Worm (Caenorhabditis elegans) whole organism, L4 larva: ENCODE data around the gene gei-15.

Experiments
- F37D6.2 ChIP-seq: sonication (generic microtip); optimal IDR thresholded peaks from 2 replicates; lab custom pipeline; 2016; ENCODE audit warnings: mild to moderate bottlenecking, missing genetic modification characterization, missing compliant biosample characterization
- R02D3.7 ChIP-seq: fragments of 150-350 bp; sonication (generic microtip); optimal IDR thresholded peaks from 3 replicates; lab custom pipeline; 2014; ENCODE audit warnings: missing biosample characterization, missing genetic modification characterization
- T20F7.1 ChIP-seq: fragments of 200-800 bp; sonication (Bioruptor generic); optimal IDR thresholded peaks from 2 replicates; lab custom pipeline; 2018; ENCODE audit warnings: mild to moderate bottlenecking, missing genetic modification characterization, missing compliant biosample characterization
- Y5F2A.4 ChIP-seq: fragments of 200-800 bp; sonication (Bioruptor generic); optimal IDR thresholded peaks from 2 replicates; lab custom pipeline; 2018; ENCODE audit warnings: mild to moderate bottlenecking, missing genetic modification characterization, missing compliant biosample characterization
- ZK337.2 ChIP-seq: fragments of 200-800 bp; sonication (Bioruptor generic); IDR thresholded peaks from 2 replicates; pipeline ENCODE4 v1.3.6; 2022; ENCODE audit warnings: missing genetic modification reagents, missing genetic modification characterization, missing compliant biosample characterization
- aha-1 ChIP-seq: fragments of 150-350 bp; peaks from one replicate; lab custom pipeline; 2014; ENCODE audit warnings: missing biosample characterization, missing genetic modification characterization
- aly-2 ChIP-seq: sonication (generic microtip); optimal IDR thresholded peaks from 2 replicates; lab custom pipeline; 2018; ENCODE audit warnings: missing biosample characterization, missing genetic modification characterization
- ama-1 ChIP-seq: fragments of 150-350 bp; optimal IDR thresholded peaks from 2 replicates; lab custom pipeline; 2014; ENCODE audit warnings: inconsistent platforms, mixed read lengths
- ceh-20 ChIP-seq: fragments of 200-800 bp; sonication (Bioruptor generic); IDR thresholded peaks from 2 replicates; pipeline ENCODE4 v1.3.6; 2022; ENCODE audit warnings: missing genetic modification reagents, missing genetic modification characterization, missing compliant biosample characterization
- ces-1 ChIP-seq: fragments of 150-350 bp; sonication (generic microtip); optimal IDR thresholded peaks from 4 replicates; lab custom pipeline; 2014; ENCODE audit warnings: missing biosample characterization, missing genetic modification reagents, missing genetic modification characterization
- cey-2 ChIP-seq: sonication (generic microtip); optimal IDR thresholded peaks from 3 replicates; lab custom pipeline; 2017; ENCODE audit warnings: missing genetic modification characterization, mild to moderate bottlenecking, missing compliant biosample characterization, antibody characterized with exemption, borderline replicate concordance; ENCODE audit not compliant: insufficient read depth
- ctbp-1 ChIP-seq: fragments of 200-800 bp; sonication (Bioruptor generic); IDR thresholded peaks from 2 replicates; pipeline ENCODE4 v1.3.6; 2022; ENCODE audit warnings: missing genetic modification reagents, missing genetic modification characterization, missing compliant biosample characterization
- dmd-6 ChIP-seq: fragments of 200-800 bp; sonication (Bioruptor generic); IDR thresholded peaks from 2 replicates; pipeline ENCODE4 v1.3.6; 2022; ENCODE audit warnings: missing genetic modification reagents, missing genetic modification characterization, missing compliant biosample characterization
- fkh-10 ChIP-seq: fragments of 150-350 bp; optimal IDR thresholded peaks from 2 replicates; lab custom pipeline; 2014; ENCODE audit warnings: missing biosample characterization, missing genetic modification reagents, missing genetic modification characterization
- hif-1 ChIP-seq, 2 experiments: sonication (generic microtip); optimal IDR thresholded peaks; 2 replicates each; lab custom pipeline; 2016 to 2017; ENCODE audit warnings: missing compliant biosample characterization in 2 of 2, missing genetic modification characterization in 2 of 2, missing genetic modification reagents in 2 of 2, missing genotype in 2 of 2, mild to moderate bottlenecking in 1 of 2
- hmg-1.1 ChIP-seq: fragments of 200-800 bp; sonication (Bioruptor generic); IDR thresholded peaks from 2 replicates; pipeline ENCODE4 v1.3.6; 2022; ENCODE audit warnings: missing genetic modification reagents, missing genetic modification characterization, missing compliant biosample characterization
- lim-7 ChIP-seq: fragments of 200-800 bp; sonication (Bioruptor generic); IDR thresholded peaks from 2 replicates; pipeline ENCODE4 v1.3.6; 2022; ENCODE audit warnings: missing genetic modification characterization, missing compliant biosample characterization
- lin-39 ChIP-seq: fragments of 150-350 bp; optimal IDR thresholded peaks from 2 replicates; lab custom pipeline; 2014; ENCODE audit warnings: missing biosample characterization, missing genetic modification reagents, missing genetic modification characterization
- lsy-2 ChIP-seq, 2 experiments: fragments of 150-350 bp in 1 of 2; sonication (generic microtip) in 1 of 2; optimal IDR thresholded peaks; 2 replicates each; lab custom pipeline; 2014 to 2017; ENCODE audit warnings: missing biosample characterization in 2 of 2, missing genetic modification characterization in 2 of 2
- madf-5 ChIP-seq, 2 experiments: fragments of 200-800 bp; sonication (Bioruptor generic); IDR thresholded peaks; 2 replicates each; pipeline ENCODE4 v1.3.6; 2022; ENCODE audit warnings: missing compliant biosample characterization in 2 of 2, missing genetic modification characterization in 2 of 2
- madf-9 ChIP-seq: fragments of 200-800 bp; sonication (Bioruptor generic); conservative IDR thresholded peaks from 2 replicates; pipeline ENCODE4 v1.3.6; 2022; ENCODE audit warnings: missing genetic modification reagents, missing genetic modification characterization, missing compliant biosample characterization
- mdt-29 ChIP-seq: fragments of 200-800 bp; sonication (Bioruptor generic); IDR thresholded peaks from 2 replicates; pipeline ENCODE4 v1.3.6; 2022; ENCODE audit warnings: missing genetic modification reagents, missing genetic modification characterization, missing compliant biosample characterization
- mxl-2 ChIP-seq: fragments of 200-800 bp; sonication (Bioruptor generic); conservative IDR thresholded peaks from 2 replicates; pipeline ENCODE4 v1.3.6; 2022; ENCODE audit warnings: missing genetic modification reagents, missing genetic modification characterization, missing compliant biosample characterization
- nhr-102 ChIP-seq: sonication (generic microtip); optimal IDR thresholded peaks from 2 replicates; lab custom pipeline; 2016; ENCODE audit warnings: mild to moderate bottlenecking, missing genetic modification characterization, moderate library complexity, missing compliant biosample characterization
- nhr-237 ChIP-seq: sonication (generic microtip); optimal IDR thresholded peaks from 2 replicates; lab custom pipeline; 2017; ENCODE audit warnings: missing biosample characterization, missing genetic modification characterization
- nhr-25 ChIP-seq: sonication (generic microtip); optimal IDR thresholded peaks from 2 replicates; lab custom pipeline; 2017; ENCODE audit warnings: missing genetic modification characterization, mild to moderate bottlenecking, missing compliant biosample characterization, antibody characterized with exemption, moderate library complexity, borderline replicate concordance; ENCODE audit not compliant: insufficient read depth
- nhr-77 ChIP-seq: fragments of 150-350 bp; optimal IDR thresholded peaks from 2 replicates; lab custom pipeline; 2014; ENCODE audit warnings: missing biosample characterization, missing genetic modification characterization
- pqm-1 ChIP-seq: sonication (generic microtip); optimal IDR thresholded peaks from 2 replicates; lab custom pipeline; 2017; ENCODE audit warnings: missing biosample characterization, missing genetic modification characterization
- snpc-4 ChIP-seq: fragments of 150-350 bp; optimal IDR thresholded peaks from 2 replicates; lab custom pipeline; 2014; ENCODE audit warnings: missing biosample characterization, missing genetic modification characterization
- unc-130 ChIP-seq: sonication (generic microtip); optimal IDR thresholded peaks from 2 replicates; lab custom pipeline; 2016; ENCODE audit warnings: missing genetic modification reagents, missing genetic modification characterization, missing compliant biosample characterization
- unc-62 ChIP-seq, 3 experiments: fragments of 150-350 bp in 1 of 3; sonication (generic microtip); optimal IDR thresholded peaks in 2 of 3; peaks in 1 of 3; 1 replicate in 1 of 3; 2 replicates in 2 of 3; lab custom pipeline; 2014 to 2017; ENCODE audit warnings: missing biosample characterization in 3 of 3, missing genetic modification characterization in 3 of 3, missing genetic modification reagents in 3 of 3, missing genotype in 1 of 3
- vab-7 ChIP-seq: fragments of 200-800 bp; sonication (Bioruptor generic); IDR thresholded peaks from 2 replicates; pipeline ENCODE4 v1.3.6; 2022; ENCODE audit warnings: missing genetic modification reagents, missing genetic modification characterization, missing compliant biosample characterization
- zag-1 ChIP-seq: fragments of 150-350 bp; optimal IDR thresholded peaks from 2 replicates; lab custom pipeline; 2014; ENCODE audit warnings: missing biosample characterization, missing genetic modification characterization
- zfp-3 ChIP-seq: fragments of 200-800 bp; sonication (Bioruptor generic); conservative IDR thresholded peaks from 2 replicates; pipeline ENCODE4 v1.3.6; 2022; ENCODE audit warnings: missing genetic modification reagents, missing genetic modification characterization, missing compliant biosample characterization

The gei-15 gene

DNA sequence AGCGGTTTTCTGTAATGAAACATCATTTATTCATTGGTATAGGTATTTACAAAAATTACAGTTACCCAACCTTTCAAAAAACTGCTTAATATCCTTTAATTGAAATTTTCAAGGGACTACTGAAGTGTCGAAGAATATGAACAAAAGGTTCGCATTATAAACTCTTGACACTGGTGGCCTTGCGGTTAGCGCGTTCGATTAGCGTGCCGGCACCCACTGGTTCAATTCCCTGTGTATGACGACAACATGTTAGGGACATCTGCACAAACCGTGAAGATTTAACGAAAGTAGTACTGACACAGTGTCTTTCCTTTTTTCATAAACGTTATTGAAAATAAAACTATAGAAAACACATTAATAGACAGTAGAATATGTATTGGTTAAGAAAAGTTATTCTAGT lies 44.6 kb upstream of the gei-15 start (continued):
- TF ChIP-seq vab-7 (GFP tag; lab: Robert Waterston, UW) = peak; percentile 92
- TF ChIP-seq Y5F2A.4 (GFP tag; lab: Kevin White, UChicago) = peak; percentile 77
- peak; percentile 10 to 35 for TF ChIP-seq hif-1 (tag; optimal IDR thresholded peaks at IDR 0.05; lab: Kevin White, UChicago)
- peak; percentile 60; the same call in 1 of the 2 replicates for TF ChIP-seq mdt-29
- no peak for TF ChIP-seq nhr-25 (tag; lab: Kevin White, UChicago)
- TF ChIP-seq pqm-1 (tag; lab: Kevin White, UChicago) = no peak

DNA sequence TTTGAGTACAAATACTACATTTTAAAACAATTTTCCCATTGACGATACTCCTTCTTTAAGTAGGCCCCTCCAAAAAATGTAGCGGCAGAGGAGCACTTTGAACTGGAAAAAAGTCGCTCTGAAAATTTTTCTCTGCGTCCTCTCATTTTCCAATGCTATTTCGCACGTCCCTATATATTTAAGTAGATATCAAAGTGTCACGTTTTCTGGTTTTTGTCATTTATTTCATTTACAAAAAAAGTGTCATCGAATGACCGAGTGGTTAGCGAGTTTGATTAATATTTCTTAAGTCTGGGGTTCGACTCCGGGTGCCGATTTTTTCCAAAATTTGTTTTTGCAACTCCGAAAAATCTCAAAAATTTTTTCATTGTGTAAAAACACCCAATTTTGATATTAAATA lies 43.8 kb upstream of the gei-15 start:
- TF ChIP-seq lim-7 (GFP tag; lab: Robert Waterston, UW) (peak; percentile 50; the same call in 1 of the 2 replicates), madf-9 (GFP tag; lab: Robert Waterston, UW) (no peak)

DNA sequence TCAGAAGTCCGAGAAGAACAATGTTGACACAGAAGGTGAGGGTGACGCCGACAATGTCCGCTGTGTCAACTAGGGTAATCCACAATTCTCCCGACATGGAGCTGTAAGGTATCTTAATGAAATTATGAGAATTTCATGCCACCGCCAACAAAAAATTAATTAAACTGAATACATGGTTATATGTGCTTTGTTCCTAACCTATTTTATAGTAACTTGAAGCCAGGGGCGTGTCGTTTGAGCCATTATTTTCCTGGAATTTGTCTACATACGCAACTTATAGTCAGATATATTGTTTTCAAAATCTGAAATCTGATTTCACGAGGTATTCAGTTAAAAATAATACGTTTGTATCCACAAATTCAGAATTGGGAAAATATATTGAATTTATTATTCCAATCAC lies 42.8 kb upstream of the gei-15 start, which contains the start of gene odr-10:
odr-10 (minus strand) TSS at position 101 of the 400 bp plus-strand sequence.
- TF ChIP-seq ama-1 (lab: Kevin White, UChicago) (no peak), fkh-10 (GFP tag; lab: Kevin White, UChicago) (no peak), cey-2 (tag; lab: Kevin White, UChicago) (no peak), aly-2 (no peak), T20F7.1 (GFP tag; lab: Kevin White, UChicago) (no peak), ZK337.2 (GFP tag; lab: Robert Waterston, UW) (no peak), R02D3.7 (tag; lab: Kevin White, UChicago) (no peak), zfp-3 (no peak)

DNA sequence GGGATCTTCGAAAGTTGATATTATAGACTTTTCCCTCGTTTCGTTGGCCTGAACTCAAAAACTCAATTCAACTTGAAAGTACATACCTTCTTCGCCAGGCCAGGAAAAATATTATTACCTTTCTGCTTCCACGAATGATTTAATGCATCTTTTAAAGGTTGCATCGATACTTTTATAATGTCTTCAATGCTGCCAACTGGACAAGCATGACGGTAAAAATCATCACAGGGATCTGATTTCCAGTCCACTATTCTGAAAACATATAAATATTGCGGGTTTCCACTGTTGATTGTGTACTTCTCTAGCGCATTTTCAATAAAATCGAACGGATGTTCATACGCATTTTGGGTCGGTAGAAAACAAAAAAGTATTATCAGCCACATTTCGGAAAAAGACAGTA lies 40.0 kb upstream of the gei-15 start, which contains the start of gene nep-4:
nep-4 (minus strand) TSS at position 393 of the 400 bp plus-strand sequence.
- TF ChIP-seq aha-1 (tag; lab: Kevin White, UChicago) (peak; percentile 93), nhr-237 (tag; lab: Kevin White, UChicago) (no peak)

DNA sequence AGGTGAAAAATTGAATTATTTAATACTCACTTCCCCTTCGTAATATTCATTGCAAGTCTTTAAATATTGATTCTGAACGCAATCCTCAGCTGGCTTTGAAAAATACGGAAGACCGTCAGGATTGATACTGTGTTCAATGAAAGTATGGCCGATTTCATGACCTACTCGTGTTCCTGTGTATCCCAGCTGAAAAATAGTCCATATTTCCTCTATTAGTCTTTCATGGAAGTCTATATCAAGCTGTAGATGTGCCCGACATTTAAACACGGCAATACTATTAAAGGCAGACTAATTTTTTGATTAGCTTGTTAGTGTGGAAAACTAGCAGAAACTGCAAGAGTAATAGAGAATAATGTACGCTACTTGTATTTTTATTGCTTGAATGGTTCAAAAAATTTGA lies 38.5 kb upstream of the gei-15 start:
- TF ChIP-seq unc-130 (GFP tag; lab: Kevin White, UChicago) (no peak), F37D6.2 (tag; lab: Kevin White, UChicago) (no peak), aha-1 (tag; lab: Kevin White, UChicago) (peak; percentile 79), snpc-4 (tag; lab: Kevin White, UChicago) (no peak), mxl-2 (GFP tag; lab: Robert Waterston, UW) (no peak), unc-62 (GFP tag; optimal IDR thresholded peaks at IDR 0.05 in 1 of 2; lab: Kevin White, UChicago) (peak in 1 of 2 experiments; percentile 57), unc-62 (tag; optimal IDR thresholded peaks at IDR 0.05; lab: Kevin White, UChicago) (no peak), lsy-2 (tag; optimal IDR thresholded peaks at IDR 0.05; lab: Kevin White, UChicago) (no peak)

DNA sequence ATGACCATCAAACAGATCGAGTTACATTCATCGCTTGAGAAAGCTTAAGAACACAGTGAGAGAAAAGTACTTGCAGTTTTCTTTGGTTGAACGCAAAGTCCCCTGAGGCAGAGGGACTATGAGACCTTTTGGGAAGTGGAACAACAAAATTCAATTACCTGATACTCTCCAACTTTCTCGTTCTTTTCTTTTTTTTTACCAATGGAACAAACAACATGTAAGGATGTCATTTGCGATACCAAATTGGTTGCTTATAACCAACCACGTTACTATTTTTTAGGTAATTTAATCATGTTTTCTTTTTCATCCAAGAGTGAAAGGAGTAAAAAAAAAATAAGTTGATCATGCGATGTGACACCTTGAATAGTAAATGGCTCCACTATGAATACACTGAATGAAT lies 33.7 kb upstream of the gei-15 start:
- TF ChIP-seq hmg-1.1 = 0 out of 2 replicates have a peak, but pooled peaks have one; percentile 18
- TF ChIP-seq lin-39 (tag; lab: Kevin White, UChicago) = no peak
- no peak for TF ChIP-seq madf-9 (GFP tag; lab: Robert Waterston, UW)
- TF ChIP-seq zag-1 = no peak
- TF ChIP-seq fkh-10 (GFP tag; lab: Kevin White, UChicago) = peak; percentile 16
- no peak for TF ChIP-seq nhr-77 (tag; lab: Kevin White, UChicago)
- TF ChIP-seq nhr-25 (tag; lab: Kevin White, UChicago) = no peak
- no peak for TF ChIP-seq R02D3.7 (tag; lab: Kevin White, UChicago)
- TF ChIP-seq madf-5 (GFP tag; IDR thresholded peaks at IDR 0.05; lab: Robert Waterston, UW) = no peak
- peak in 1 of 2 experiments; percentile 32 for TF ChIP-seq unc-62 (GFP tag; optimal IDR thresholded peaks at IDR 0.05 in 1 of 2; lab: Kevin White, UChicago)
- no peak for TF ChIP-seq unc-62 (tag; optimal IDR thresholded peaks at IDR 0.05; lab: Kevin White, UChicago)
- no peak for TF ChIP-seq dmd-6 (GFP tag; lab: Robert Waterston, UW)
- peak; percentile 31; the same call in 1 of the 2 replicates for TF ChIP-seq ctbp-1 (GFP tag; lab: Robert Waterston, UW)
- no peak for TF ChIP-seq cey-2 (tag; lab: Kevin White, UChicago)
- no peak for TF ChIP-seq nhr-237 (tag; lab: Kevin White, UChicago)
- TF ChIP-seq ceh-20 (GFP tag; lab: Robert Waterston, UW) = no peak
- peak; percentile 91 for TF ChIP-seq ces-1
- TF ChIP-seq mdt-29 = no peak
- no peak for TF ChIP-seq nhr-102 (tag; lab: Kevin White, UChicago)
